Fruit fly (Drosophila melanogaster) whole organism, embryonic: Measurements from ENCODE around the gene rempA.
A peak's percentile ranks its signal among the peaks of the same experiment; 100 is the strongest.

ENCODE experiments used
- CG10321 ChIP-seq: fragments of 200-800 bp; sonication (Bioruptor generic); IDR thresholded peaks from 2 replicates; pipeline ENCODE4 v1.3.6; 2022; ENCODE audit warnings: missing biosample characterization, missing genetic modification characterization
- CG10462 ChIP-seq: fragments of 200-800 bp; sonication (Bioruptor generic); optimal IDR thresholded peaks from 2 replicates; lab custom pipeline; 2016; ENCODE audit warnings: missing biosample characterization, missing genetic modification characterization
- CG12155 ChIP-seq: fragments of 200-800 bp; sonication (Bioruptor generic); optimal IDR thresholded peaks from 3 replicates; lab custom pipeline; 2016; ENCODE audit warnings: missing biosample characterization, missing genetic modification characterization
- CG12391 ChIP-seq: fragments of 200-800 bp; sonication (Bioruptor generic); optimal IDR thresholded peaks from 3 replicates; lab custom pipeline; 2018; ENCODE audit warnings: missing biosample characterization, mild to moderate bottlenecking, missing genetic modification characterization, moderate library complexity
- CG12659 ChIP-seq: fragments of 200-800 bp; sonication (Bioruptor generic); optimal IDR thresholded peaks from 3 replicates; lab custom pipeline; 2017; ENCODE audit warnings: mild to moderate bottlenecking, missing biosample characterization, missing genetic modification reagents, missing genetic modification characterization
- CG14441 ChIP-seq: fragments of 200-800 bp; sonication (Bioruptor generic); IDR thresholded peaks from 2 replicates; pipeline ENCODE4 v1.3.6; 2022; ENCODE audit warnings: missing biosample characterization, missing genetic modification characterization
- CG15011 ChIP-seq: fragments of 200-800 bp; sonication (Bioruptor generic); optimal IDR thresholded peaks from 3 replicates; lab custom pipeline; 2018; ENCODE audit warnings: missing biosample characterization, mild to moderate bottlenecking, missing genetic modification characterization
- CG15073 ChIP-seq: fragments of 200-800 bp; sonication (Bioruptor generic); optimal IDR thresholded peaks from 2 replicates; lab custom pipeline; 2016; ENCODE audit warnings: missing biosample characterization, missing genetic modification characterization
- CG15269 ChIP-seq: fragments of 200-800 bp; sonication (Bioruptor generic); optimal IDR thresholded peaks from 2 replicates; lab custom pipeline; 2018; ENCODE audit warnings: missing biosample characterization, mild to moderate bottlenecking, missing genetic modification characterization, moderate library complexity
- CG17385 ChIP-seq: fragments of 200-800 bp; sonication (Bioruptor generic); optimal IDR thresholded peaks from 3 replicates; lab custom pipeline; 2018; ENCODE audit warnings: missing biosample characterization, mild to moderate bottlenecking, missing genetic modification characterization
- CG17568 ChIP-seq: fragments of 200-800 bp; sonication (Bioruptor generic); optimal IDR thresholded peaks from 2 replicates; lab custom pipeline; 2018; ENCODE audit warnings: missing biosample characterization, mild to moderate bottlenecking, missing genetic modification characterization, moderate library complexity
- CG17802 ChIP-seq: fragments of 200-800 bp; sonication (Bioruptor generic); optimal IDR thresholded peaks from 2 replicates; lab custom pipeline; 2018; ENCODE audit warnings: missing biosample characterization, mild to moderate bottlenecking, missing genetic modification characterization, moderate library complexity
- CG18011 ChIP-seq: fragments of 200-800 bp; sonication (Bioruptor generic); optimal IDR thresholded peaks from 2 replicates; lab custom pipeline; 2017; ENCODE audit warnings: missing biosample characterization, missing genetic modification characterization, mild to moderate bottlenecking, moderate library complexity, missing genotype
- CG1832 ChIP-seq: fragments of 200-800 bp; sonication (Bioruptor generic); optimal IDR thresholded peaks from 2 replicates; lab custom pipeline; 2017; ENCODE audit warnings: missing biosample characterization, mild to moderate bottlenecking, missing genetic modification characterization, inconsistent platforms
- CG18619 ChIP-seq: fragments of 200-800 bp; sonication (Bioruptor generic); optimal IDR thresholded peaks from 3 replicates; lab custom pipeline; 2017; ENCODE audit warnings: missing biosample characterization, mild to moderate bottlenecking, missing genetic modification characterization
- CG32532 ChIP-seq: fragments of 200-800 bp; sonication (Bioruptor generic); IDR thresholded peaks from 2 replicates; pipeline ENCODE4 v1.3.6; 2022; ENCODE audit warnings: missing biosample characterization, missing genetic modification characterization
- CG33213 ChIP-seq: fragments of 200-800 bp; sonication (Bioruptor generic); optimal IDR thresholded peaks from 3 replicates; lab custom pipeline; 2016; ENCODE audit warnings: missing biosample characterization, missing genetic modification characterization
- CG43689 ChIP-seq: fragments of 200-800 bp; sonication (Bioruptor generic); IDR thresholded peaks from 2 replicates; pipeline ENCODE4 v1.3.6; 2022; ENCODE audit warnings: missing biosample characterization, missing genetic modification characterization
- CG6175 ChIP-seq: fragments of 200-800 bp; sonication (Bioruptor generic); IDR thresholded peaks from 3 replicates; pipeline ENCODE4 v1.3.6; 2022; ENCODE audit warnings: missing biosample characterization, missing genetic modification characterization
- CG6791 ChIP-seq: fragments of 200-800 bp; sonication (Bioruptor generic); IDR thresholded peaks from 3 replicates; pipeline ENCODE4 v1.3.6; 2022; ENCODE audit warnings: missing biosample characterization, missing genetic modification characterization; ENCODE audit not compliant: partially characterized antibody
- CG7839 ChIP-seq: fragments of 200-800 bp; sonication (Bioruptor generic); optimal IDR thresholded peaks from 3 replicates; lab custom pipeline; 2018; ENCODE audit warnings: missing biosample characterization, mild to moderate bottlenecking, missing genetic modification characterization, moderate library complexity
- CG8478 ChIP-seq: fragments of >200 bp; optimal IDR thresholded peaks from 2 replicates; lab custom pipeline; 2018
- CG9797 ChIP-seq: fragments of 200-800 bp; sonication (Bioruptor generic); optimal IDR thresholded peaks from 3 replicates; lab custom pipeline; 2018; ENCODE audit warnings: missing biosample characterization, mild to moderate bottlenecking, missing genetic modification characterization
- Chrac-16 ChIP-seq: fragments of 200-800 bp; sonication (Bioruptor generic); optimal IDR thresholded peaks from 3 replicates; lab custom pipeline; 2016; ENCODE audit warnings: missing biosample characterization, missing genetic modification characterization
- Fer3 ChIP-seq: fragments of 200-800 bp; sonication (Bioruptor generic); optimal IDR thresholded peaks from 2 replicates; lab custom pipeline; 2018; ENCODE audit warnings: missing biosample characterization, mild to moderate bottlenecking, missing genetic modification characterization, moderate library complexity
- HLH54F ChIP-seq: fragments of 200-800 bp; sonication (Bioruptor generic); optimal IDR thresholded peaks from 3 replicates; lab custom pipeline; 2016; ENCODE audit warnings: missing biosample characterization, missing genetic modification characterization
- Hr39 ChIP-seq: fragments of >200 bp; optimal IDR thresholded peaks from 2 replicates; lab custom pipeline; 2017
- Hsf ChIP-seq: fragments of 200-800 bp; sonication (Bioruptor generic); optimal IDR thresholded peaks from 3 replicates; lab custom pipeline; 2016; ENCODE audit warnings: missing biosample characterization, missing genetic modification characterization
- Mrtf ChIP-seq: fragments of 200-800 bp; sonication (Bioruptor generic); IDR thresholded peaks from 3 replicates; pipeline ENCODE4 v1.3.6; 2022; ENCODE audit warnings: missing biosample characterization, missing genetic modification characterization
- Six4 ChIP-seq: fragments of 200-800 bp; sonication (Bioruptor generic); optimal IDR thresholded peaks from 2 replicates; lab custom pipeline; 2016; ENCODE audit warnings: missing biosample characterization, missing genetic modification characterization
- Stat92E ChIP-seq, 3 experiments: fragments of >200 bp in 2 of 3; fragments of 200-800 bp in 1 of 3; sonication (Bioruptor generic) in 1 of 3; optimal IDR thresholded peaks; 2 replicates each; lab custom pipeline; 2017 to 2019; ENCODE audit warnings: missing biosample characterization in 3 of 3, missing genetic modification characterization in 3 of 3, mild to moderate bottlenecking in 1 of 3, moderate library complexity in 1 of 3
- Taf1 ChIP-seq: fragments of 200-800 bp; sonication (Bioruptor generic); IDR thresholded peaks from 2 replicates; pipeline ENCODE4 v1.3.6; 2022; ENCODE audit warnings: missing biosample characterization, missing genetic modification characterization
- abd-A ChIP-seq: fragments of 200-800 bp; sonication (Bioruptor generic); optimal IDR thresholded peaks from 3 replicates; lab custom pipeline; 2019; ENCODE audit warnings: missing biosample characterization, mild to moderate bottlenecking, missing genetic modification characterization, moderate library complexity
- az2 ChIP-seq: fragments of 200-800 bp; sonication (Bioruptor generic); optimal IDR thresholded peaks from 3 replicates; lab custom pipeline; 2016; ENCODE audit warnings: missing biosample characterization, missing genetic modification characterization
- bab2 ChIP-seq: fragments of 200-800 bp; sonication (Bioruptor generic); optimal IDR thresholded peaks from 2 replicates; lab custom pipeline; 2016; ENCODE audit warnings: missing biosample characterization, missing genetic modification characterization
- chif ChIP-seq, 2 experiments: fragments of 200-800 bp; sonication (Bioruptor generic); optimal IDR thresholded peaks; 3 replicates each; lab custom pipeline; 2016; ENCODE audit warnings: missing biosample characterization in 2 of 2, missing genetic modification characterization in 2 of 2
- chm ChIP-seq: fragments of 200-800 bp; sonication (Bioruptor generic); IDR thresholded peaks from 2 replicates; pipeline ENCODE4 v1.3.6; 2022; ENCODE audit warnings: missing biosample characterization, missing genetic modification characterization
- esg ChIP-seq: fragments of 200-800 bp; sonication (Bioruptor generic); conservative IDR thresholded peaks from 2 replicates; pipeline ENCODE4 v1.3.6; 2022; ENCODE audit warnings: missing biosample characterization, missing genetic modification characterization
- gcm ChIP-seq: fragments of 200-800 bp; sonication (Bioruptor generic); optimal IDR thresholded peaks from 2 replicates; lab custom pipeline; 2019; ENCODE audit warnings: missing biosample characterization, mild to moderate bottlenecking, missing genetic modification characterization, moderate library complexity
- gfzf ChIP-seq: fragments of 200-800 bp; sonication (Bioruptor generic); optimal IDR thresholded peaks from 2 replicates; lab custom pipeline; 2016; ENCODE audit warnings: missing biosample characterization, mild to moderate bottlenecking, missing genetic modification characterization, moderate library complexity
- ham ChIP-seq: fragments of 200-800 bp; sonication (Bioruptor generic); IDR thresholded peaks from 2 replicates; pipeline ENCODE4 v1.3.6; 2022; ENCODE audit warnings: missing biosample characterization, missing genetic modification characterization
- maf-S ChIP-seq: fragments of 200-800 bp; sonication (Bioruptor generic); optimal IDR thresholded peaks from 2 replicates; lab custom pipeline; 2016; ENCODE audit warnings: missing biosample characterization, missing genetic modification characterization
- pnt ChIP-seq: fragments of 200-800 bp; sonication (Bioruptor generic); optimal IDR thresholded peaks from 3 replicates; lab custom pipeline; 2016; ENCODE audit warnings: missing biosample characterization, missing genetic modification characterization
- psq ChIP-seq: fragments of 200-800 bp; sonication (Bioruptor generic); optimal IDR thresholded peaks from 2 replicates; lab custom pipeline; 2017; ENCODE audit warnings: missing biosample characterization, missing genetic modification characterization
- pzg ChIP-seq: fragments of 200-800 bp; sonication (Bioruptor generic); optimal IDR thresholded peaks from 3 replicates; lab custom pipeline; 2018; ENCODE audit warnings: missing biosample characterization, mild to moderate bottlenecking, missing genetic modification characterization, moderate library complexity
- rib ChIP-seq: fragments of 200-800 bp; sonication (Bioruptor generic); IDR thresholded peaks from 2 replicates; pipeline ENCODE4 v1.3.6; 2022; ENCODE audit warnings: missing biosample characterization, missing genetic modification characterization
- ro ChIP-seq: fragments of 200-800 bp; sonication (Bioruptor generic); IDR thresholded peaks from 2 replicates; pipeline ENCODE4 v1.3.6; 2022; ENCODE audit warnings: missing biosample characterization, missing genetic modification characterization
- sqz ChIP-seq: fragments of 200-800 bp; sonication (Bioruptor generic); optimal IDR thresholded peaks from 3 replicates; lab custom pipeline; 2018; ENCODE audit warnings: missing biosample characterization, mild to moderate bottlenecking, missing genetic modification characterization
- ssp ChIP-seq: fragments of 200-800 bp; sonication (Bioruptor generic); IDR thresholded peaks from 2 replicates; pipeline ENCODE4 v1.3.6; 2022; ENCODE audit warnings: missing biosample characterization, missing genetic modification characterization
- tin ChIP-seq: fragments of 200-800 bp; sonication (Bioruptor generic); optimal IDR thresholded peaks from 3 replicates; lab custom pipeline; 2016; ENCODE audit warnings: missing biosample characterization, missing genetic modification characterization
- trh ChIP-seq: fragments of 200-800 bp; sonication (Bioruptor generic); optimal IDR thresholded peaks from 2 replicates; lab custom pipeline; 2016; ENCODE audit warnings: missing biosample characterization, missing genetic modification characterization
- wor ChIP-seq: fragments of 200-800 bp; sonication (Bioruptor generic); IDR thresholded peaks from 2 replicates; pipeline ENCODE4 v1.3.6; 2022; ENCODE audit warnings: missing biosample characterization, missing genetic modification characterization

The rempA gene

dm6 chr2L:602439-602879 lies 42.3 kb upstream of the rempA start, which contains the start of gene CG13689 (continued):
- TF ChIP-seq CG7839 (peak; percentile 61), Chrac-16 (GFP tag; lab: Kevin White, UChicago) (peak; percentile 77), CG1832 (GFP tag; lab: Kevin White, UChicago) (no peak), ham (GFP tag; lab: Robert Waterston, UW) (no peak), HLH54F (GFP tag; lab: Kevin White, UChicago) (peak; percentile 37), Hr39 (no peak), gcm (GFP tag; lab: Kevin White, UChicago) (no peak), pzg (peak; percentile 32), bab2 (GFP tag; lab: Kevin White, UChicago) (peak; percentile 46), CG6175 (no peak), chif (GFP tag; optimal IDR thresholded peaks at IDR 0.05; lab: Kevin White, UChicago) (peak in 1 of 2 experiments; percentile 67), CG15073 (GFP tag; lab: Kevin White, UChicago) (peak; percentile 11), CG33213 (peak; percentile 24), trh (GFP tag; lab: Kevin White, UChicago) (no peak), CG43689 (GFP tag; lab: Robert Waterston, UW) (no peak), esg (GFP tag; lab: Robert Waterston, UW) (no peak), Stat92E (GFP tag; optimal IDR thresholded peaks at IDR 0.05; lab: Kevin White, UChicago) (peak in 1 of 3 experiments; percentile 67), CG18619 (GFP tag; lab: Kevin White, UChicago) (no peak), Taf1 (0 out of 2 replicates have a peak, but pooled peaks have one; percentile 27), maf-S (GFP tag; lab: Kevin White, UChicago) (no peak), CG8478 (lab: Kevin White, UChicago) (no peak), psq (GFP tag; lab: Kevin White, UChicago) (no peak), rib (GFP tag; lab: Robert Waterston, UW) (no peak), Hsf (GFP tag; lab: Kevin White, UChicago) (peak; percentile 68), ro (GFP tag; lab: Robert Waterston, UW) (0 out of 2 replicates have a peak, but pooled peaks have one; percentile 15), tin (GFP tag; lab: Kevin White, UChicago) (peak; percentile 57), chm (GFP tag; lab: Robert Waterston, UW) (no peak), ssp (GFP tag; lab: Robert Waterston, UW) (peak; percentile 48), abd-A (tag; lab: Kevin White, UChicago) (no peak), CG12391 (tag; lab: Kevin White, UChicago) (peak; percentile 62), CG12659 (GFP tag; lab: Kevin White, UChicago) (peak; percentile 53), CG14441 (GFP tag; lab: Robert Waterston, UW) (0 out of 2 replicates have a peak, but pooled peaks have one; percentile 39), CG15011 (no peak), Six4 (GFP tag; lab: Kevin White, UChicago) (no peak), CG32532 (GFP tag; lab: Robert Waterston, UW) (peak; percentile 83), pnt (GFP tag; lab: Kevin White, UChicago) (peak; percentile 27), CG6791 (GFP tag; lab: Robert Waterston, UW) (no peak), CG10321 (GFP tag; lab: Robert Waterston, UW) (no peak), sqz (GFP tag; lab: Kevin White, UChicago) (no peak), Fer3 (peak; percentile 47), CG15269 (tag; lab: Kevin White, UChicago) (no peak), CG18011 (no peak), wor (GFP tag; lab: Robert Waterston, UW) (no peak), az2 (GFP tag; lab: Kevin White, UChicago) (peak; percentile 70), CG17568 (GFP tag; lab: Kevin White, UChicago) (no peak), Mrtf (peak; percentile 22; the same call in 1 of the 3 replicates), CG17385 (GFP tag; lab: Kevin White, UChicago) (no peak), CG12155 (GFP tag; lab: Kevin White, UChicago) (peak; percentile 12), CG10462 (GFP tag; lab: Kevin White, UChicago) (peak; percentile 9), CG9797 (GFP tag; lab: Kevin White, UChicago) (peak; percentile 2), gfzf (GFP tag; lab: Kevin White, UChicago) (no peak), CG17802 (no peak)
